Worm (Caenorhabditis elegans): Measurements from ENCODE around the gene T20G5.13.

The T20G5.13 gene

DNA sequence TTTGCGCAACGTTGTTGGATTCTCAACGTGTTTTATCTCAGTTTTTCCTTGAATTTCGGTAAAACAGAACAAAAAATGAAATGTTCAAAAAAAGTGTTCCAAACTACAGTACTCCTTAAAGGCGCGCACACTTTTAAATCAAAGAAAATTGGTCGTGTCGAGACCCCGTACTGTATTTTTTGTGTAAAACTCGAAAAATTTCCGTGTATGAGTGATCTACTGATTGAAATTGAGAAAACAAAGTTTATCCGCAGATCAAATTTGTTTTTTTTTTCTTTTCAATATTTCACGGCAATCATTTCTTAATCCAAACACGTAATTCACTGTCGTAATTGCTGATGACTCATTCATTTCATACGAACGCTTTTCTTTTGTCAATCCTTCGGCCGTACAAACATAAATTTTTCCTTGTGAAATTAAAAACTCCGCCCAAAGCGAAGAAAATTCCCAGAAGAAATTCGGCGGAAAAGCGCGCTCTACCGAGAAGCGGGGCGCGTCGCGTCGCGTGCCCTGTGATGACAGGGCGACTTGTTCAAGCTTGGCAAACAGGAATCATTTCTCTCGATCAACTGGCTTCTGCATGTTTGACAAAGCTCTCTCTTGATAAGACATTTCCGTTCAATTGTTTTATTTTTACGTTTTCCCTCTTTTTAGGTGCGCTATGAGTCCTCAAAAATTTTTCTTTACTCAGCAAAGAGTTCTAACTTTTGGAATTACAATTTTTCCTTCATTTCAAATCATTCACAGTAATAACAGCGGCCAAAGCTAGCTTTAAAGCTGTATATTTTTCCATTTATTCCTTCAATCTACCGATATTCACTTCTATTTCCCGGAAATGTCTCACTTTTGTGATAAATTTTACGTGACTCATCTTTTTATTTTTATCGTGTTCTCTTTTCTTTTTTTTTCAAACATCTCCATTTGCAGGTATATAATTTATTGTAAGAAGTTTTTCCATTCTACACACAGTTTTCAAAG is 2.0 kb upstream of the T20G5.13 start, which contains the start of gene chc-1 (continued):
- TF ChIP-seq nhr-77 (tag; optimal IDR thresholded peaks at IDR 0.05): no peak
- TF ChIP-seq xbp-1 (tag; optimal IDR thresholded peaks at IDR 0.05): no peak
- no peak for TF ChIP-seq lin-39 (tag; optimal IDR thresholded peaks at IDR 0.05)
- TF ChIP-seq ztf-11 (tag; optimal IDR thresholded peaks at IDR 0.05): no peak
- no peak for TF ChIP-seq egl-13 (tag; optimal IDR thresholded peaks at IDR 0.05)
- TF ChIP-seq zip-4 (GFP tag; optimal IDR thresholded peaks at IDR 0.05): no peak
- TF ChIP-seq ztf-4 (tag; optimal IDR thresholded peaks at IDR 0.05): no peak
- peak; percentile 26 to 35 for TF ChIP-seq efl-1 (optimal IDR thresholded peaks at IDR 0.05)
- TF ChIP-seq efl-1 (GFP tag; optimal IDR thresholded peaks at IDR 0.05 in 1 of 2): peak in 1 of 2 experiments; percentile 43
- no peak for TF ChIP-seq unc-98 (GFP tag; IDR thresholded peaks at IDR 0.05)
- no peak for TF ChIP-seq unc-130 (tag; optimal IDR thresholded peaks at IDR 0.05)
- TF ChIP-seq lsy-2 (tag; optimal IDR thresholded peaks at IDR 0.05): peak in 1 of 2 experiments; percentile 71
- no peak for TF ChIP-seq sup-37 (GFP tag; optimal IDR thresholded peaks at IDR 0.05)
- TF ChIP-seq C34B4.2 (tag; optimal IDR thresholded peaks at IDR 0.05): no peak
- TF ChIP-seq nhr-12 (tag; optimal IDR thresholded peaks at IDR 0.05): no peak
- no peak for TF ChIP-seq nhr-11 (tag; optimal IDR thresholded peaks at IDR 0.05)
- TF ChIP-seq lir-3 (tag; optimal IDR thresholded peaks at IDR 0.05; ENCODE audit: poor library complexity): no peak
- TF ChIP-seq swsn-7 (tag; optimal IDR thresholded peaks at IDR 0.05): no peak
- no peak for TF ChIP-seq aly-2 (tag; optimal IDR thresholded peaks at IDR 0.05)
- TF ChIP-seq nhr-47 (tag; optimal IDR thresholded peaks at IDR 0.05): peak; percentile 12
- no peak for TF ChIP-seq ceh-88 (GFP tag; IDR thresholded peaks at IDR 0.05)
- no peak for TF ChIP-seq hlh-4 (tag; optimal IDR thresholded peaks at IDR 0.05)
- TF ChIP-seq lin-13 (GFP tag; optimal IDR thresholded peaks at IDR 0.05): no peak
- TF ChIP-seq skn-1 (tag; optimal IDR thresholded peaks at IDR 0.05): peak; percentile 12
- TF ChIP-seq hpl-2 (GFP tag; optimal IDR thresholded peaks at IDR 0.05): no peak
- no peak for TF ChIP-seq rnt-1 (tag; optimal IDR thresholded peaks at IDR 0.05)
- TF ChIP-seq nhr-85 (tag): peak; percentile 48
- TF ChIP-seq nhr-20 (tag; optimal IDR thresholded peaks at IDR 0.05): no peak
- no peak for TF ChIP-seq C04F5.9 (tag; optimal IDR thresholded peaks at IDR 0.05)
- TF ChIP-seq ceh-82 (tag; optimal IDR thresholded peaks at IDR 0.05): peak in 1 of 3 experiments; percentile 57
- TF ChIP-seq aha-1 (tag; optimal IDR thresholded peaks at IDR 0.05): no peak
- no peak for TF ChIP-seq lin-14 (GFP tag; optimal IDR thresholded peaks at IDR 0.05)
- TF ChIP-seq fos-1 (tag; optimal IDR thresholded peaks at IDR 0.05): no peak
- TF ChIP-seq fkh-8 (tag; optimal IDR thresholded peaks at IDR 0.05): no peak
- no peak for TF ChIP-seq irx-1 (tag; optimal IDR thresholded peaks at IDR 0.05)
- no peak for TF ChIP-seq sox-4 (tag; optimal IDR thresholded peaks at IDR 0.05)
- TF ChIP-seq fkh-4 (tag; optimal IDR thresholded peaks at IDR 0.05; ENCODE audit: borderline replicate concordance): no peak
- peak; percentile 45 to 57 for TF ChIP-seq lin-35 (GFP tag; optimal IDR thresholded peaks at IDR 0.05)
- no peak for TF ChIP-seq nhr-19 (GFP tag; conservative IDR thresholded peaks at IDR 0.05)
- TF ChIP-seq pag-3 (tag; optimal IDR thresholded peaks at IDR 0.05; ENCODE audit: borderline replicate concordance, insufficient read depth): no peak
- TF ChIP-seq lin-15B (tag; optimal IDR thresholded peaks at IDR 0.05): peak; percentile 70
- TF ChIP-seq nhr-84 (tag; optimal IDR thresholded peaks at IDR 0.05): no peak
- TF ChIP-seq mep-1 (tag; optimal IDR thresholded peaks at IDR 0.05): no peak
- no peak for TF ChIP-seq zag-1 (tag; optimal IDR thresholded peaks at IDR 0.05)
- peak; percentile 17 for TF ChIP-seq nhr-71 (tag; optimal IDR thresholded peaks at IDR 0.05)
- TF ChIP-seq ces-1 (GFP tag; optimal IDR thresholded peaks at IDR 0.05): no peak
- no peak for TF ChIP-seq elt-2 (tag; optimal IDR thresholded peaks at IDR 0.05)
- no peak for TF ChIP-seq dsc-1 (tag; optimal IDR thresholded peaks at IDR 0.05)
- TF ChIP-seq blmp-1 (tag; optimal IDR thresholded peaks at IDR 0.05): no peak
- no peak for TF ChIP-seq snpc-4 (tag; optimal IDR thresholded peaks at IDR 0.05)
- TF ChIP-seq vab-15 (tag; optimal IDR thresholded peaks at IDR 0.05): peak; percentile 2
- no peak for TF ChIP-seq fkh-10 (GFP tag; optimal IDR thresholded peaks at IDR 0.05)

All from whole organism, L1 larva.